Worm (Caenorhabditis elegans) whole organism, L1 larva: Measurements from ENCODE around the gene C42C1.9.

Experiments
- C16A3.4 ChIP-seq: fragments of 150-350 bp; optimal IDR thresholded peaks from 2 replicates; lab custom pipeline; 2014; ENCODE audit warnings: missing biosample characterization, missing genetic modification characterization
- ama-1 ChIP-seq: fragments of 150-350 bp; optimal IDR thresholded peaks from 2 replicates; lab custom pipeline; 2014
- elt-2 ChIP-seq: sonication (generic microtip); optimal IDR thresholded peaks from 2 replicates; lab custom pipeline; 2016; ENCODE audit warnings: missing genetic modification characterization, mild to moderate bottlenecking, inconsistent platforms, missing compliant biosample characterization, missing genetic modification reagents
- nhr-12 ChIP-seq: sonication (generic microtip); optimal IDR thresholded peaks from 2 replicates; lab custom pipeline; 2017; ENCODE audit warnings: missing biosample characterization, missing genetic modification characterization
- ztf-11 ChIP-seq, 2 experiments: sonication (generic microtip); optimal IDR thresholded peaks; 2 replicates each; lab custom pipeline; 2016 to 2017; ENCODE audit warnings: missing genetic modification characterization in 2 of 2, missing biosample characterization in 1 of 2, missing compliant biosample characterization in 1 of 2

ce11 chrIV:12290744-12291143, 1.5 kb downstream of the C42C1.9 start, which contains the start of gene C42C1.8:
- no peak for TF ChIP-seq ama-1 (lab: Kevin White, UChicago)
- no peak for TF ChIP-seq C16A3.4 (tag; lab: Kevin White, UChicago)
- no peak for TF ChIP-seq ztf-11 (tag; optimal IDR thresholded peaks at IDR 0.05; lab: Kevin White, UChicago)
- TF ChIP-seq elt-2 (tag; lab: Kevin White, UChicago): no peak
- no peak for TF ChIP-seq nhr-12 (tag; lab: Kevin White, UChicago)
